Fruit fly (Drosophila melanogaster) whole organism, wandering third instar larva: ENCODE data around the gene CenB1A.

Experiments
- ey ChIP-seq: fragments of 200-800 bp; sonication (Bioruptor generic); optimal IDR thresholded peaks from 2 replicates; lab custom pipeline; 2016; ENCODE audit warnings: missing biosample characterization, missing genetic modification characterization
- sage ChIP-seq: fragments of 200-800 bp; sonication (Bioruptor generic); optimal IDR thresholded peaks from 2 replicates; lab custom pipeline; 2016; ENCODE audit warnings: missing biosample characterization, mild to moderate bottlenecking, missing genetic modification characterization
- tai ChIP-seq: sonication (Bioruptor generic); optimal IDR thresholded peaks from 2 replicates; lab custom pipeline; 2016; ENCODE audit warnings: missing biosample characterization, missing genetic modification characterization

dm6 chr3R:23130181-23130580, 12.0 kb downstream of the CenB1A start:
- TF ChIP-seq tai (GFP tag; lab: Kevin White, UChicago) (no peak), ey (GFP tag; lab: Kevin White, UChicago) (no peak), sage (no peak)
